Worm (Caenorhabditis elegans) whole organism, L4 larva: ENCODE data around the gene fbxl-1.

Source experiments
- F37D6.2 ChIP-seq: sonication (generic microtip); optimal IDR thresholded peaks from 2 replicates; lab custom pipeline; 2016; ENCODE audit warnings: mild to moderate bottlenecking, missing genetic modification characterization, missing compliant biosample characterization
- T20F7.1 ChIP-seq: fragments of 200-800 bp; sonication (Bioruptor generic); optimal IDR thresholded peaks from 2 replicates; lab custom pipeline; 2018; ENCODE audit warnings: mild to moderate bottlenecking, missing genetic modification characterization, missing compliant biosample characterization
- arid-1 ChIP-seq: fragments of 200-800 bp; sonication (Bioruptor generic); conservative IDR thresholded peaks from 2 replicates; pipeline ENCODE4 v1.3.6; 2022; ENCODE audit warnings: missing genetic modification reagents, missing genetic modification characterization, missing compliant biosample characterization
- ceh-82 ChIP-seq: sonication (generic microtip); optimal IDR thresholded peaks from 2 replicates; lab custom pipeline; 2017; ENCODE audit warnings: missing biosample characterization, missing genetic modification characterization
- daf-12 ChIP-seq: fragments of 150-350 bp; optimal IDR thresholded peaks from 2 replicates; lab custom pipeline; 2014; ENCODE audit warnings: missing biosample characterization, missing genetic modification reagents, missing genetic modification characterization
- daf-16 ChIP-seq, 3 experiments: sonication (generic microtip); optimal IDR thresholded peaks; 2 replicates each; lab custom pipeline; 2016 to 2017; ENCODE audit warnings: missing genetic modification characterization in 3 of 3, missing genetic modification reagents in 3 of 3, mild to moderate bottlenecking in 2 of 3, missing compliant biosample characterization in 2 of 3, missing biosample characterization in 1 of 3, moderate library complexity in 1 of 3
- dmd-6 ChIP-seq: fragments of 200-800 bp; sonication (Bioruptor generic); IDR thresholded peaks from 2 replicates; pipeline ENCODE4 v1.3.6; 2022; ENCODE audit warnings: missing genetic modification reagents, missing genetic modification characterization, missing compliant biosample characterization
- dmd-8 ChIP-seq: fragments of 200-800 bp; sonication (Bioruptor generic); IDR thresholded peaks from 2 replicates; pipeline ENCODE4 v1.3.6; 2022; ENCODE audit warnings: missing genetic modification characterization, missing compliant biosample characterization
- dmd-9 ChIP-seq: fragments of 200-800 bp; sonication (Bioruptor generic); IDR thresholded peaks from 2 replicates; pipeline ENCODE4 v1.3.6; 2022; ENCODE audit warnings: missing genetic modification reagents, missing genetic modification characterization, missing compliant biosample characterization
- dpl-1 ChIP-seq: fragments of 150-350 bp; optimal IDR thresholded peaks from 2 replicates; lab custom pipeline; 2014; ENCODE audit warnings: missing biosample characterization, missing genetic modification reagents, missing genetic modification characterization
- duxl-1 ChIP-seq: sonication (generic microtip); optimal IDR thresholded peaks from 2 replicates; lab custom pipeline; 2016; ENCODE audit warnings: mild to moderate bottlenecking, missing genetic modification characterization, moderate library complexity, missing compliant biosample characterization; ENCODE audit not compliant: poor library complexity
- dve-1 ChIP-seq: sonication (generic microtip); optimal IDR thresholded peaks from 2 replicates; lab custom pipeline; 2017; ENCODE audit warnings: antibody characterized with exemption, mild to moderate bottlenecking, missing genetic modification characterization, missing compliant biosample characterization; ENCODE audit not compliant: insufficient read depth
- egl-27 ChIP-seq: sonication (generic microtip); optimal IDR thresholded peaks from 3 replicates; lab custom pipeline; 2017; ENCODE audit warnings: missing biosample characterization, missing genetic modification reagents, missing genetic modification characterization
- hlh-11 ChIP-seq: fragments of 200-800 bp; sonication (Bioruptor generic); optimal IDR thresholded peaks from 2 replicates; lab custom pipeline; 2018; ENCODE audit warnings: mild to moderate bottlenecking, missing genetic modification characterization, missing compliant biosample characterization
- hlh-30 ChIP-seq: sonication (generic microtip); optimal IDR thresholded peaks from 2 replicates; lab custom pipeline; 2017; ENCODE audit warnings: antibody characterized with exemption, mild to moderate bottlenecking, missing genetic modification characterization, missing compliant biosample characterization; ENCODE audit not compliant: insufficient read depth
- hmg-1.1 ChIP-seq: fragments of 200-800 bp; sonication (Bioruptor generic); IDR thresholded peaks from 2 replicates; pipeline ENCODE4 v1.3.6; 2022; ENCODE audit warnings: missing genetic modification reagents, missing genetic modification characterization, missing compliant biosample characterization
- lim-7 ChIP-seq: fragments of 200-800 bp; sonication (Bioruptor generic); IDR thresholded peaks from 2 replicates; pipeline ENCODE4 v1.3.6; 2022; ENCODE audit warnings: missing genetic modification characterization, missing compliant biosample characterization
- lin-13 ChIP-seq: fragments of 150-350 bp; optimal IDR thresholded peaks from 2 replicates; lab custom pipeline; 2014; ENCODE audit warnings: missing biosample characterization, missing genetic modification reagents, missing genetic modification characterization
- lin-15B ChIP-seq: fragments of 150-350 bp; sonication (generic microtip); optimal IDR thresholded peaks from 3 replicates; lab custom pipeline; 2014; ENCODE audit warnings: missing biosample characterization, missing genetic modification characterization
- lin-29 ChIP-seq: fragments of 200-800 bp; sonication (Bioruptor generic); IDR thresholded peaks from 2 replicates; pipeline ENCODE4 v1.3.6; 2022; ENCODE audit warnings: missing genetic modification reagents, missing genetic modification characterization, missing compliant biosample characterization
- lin-38 ChIP-seq: fragments of 200-800 bp; sonication (Bioruptor generic); IDR thresholded peaks from 2 replicates; pipeline ENCODE4 v1.3.6; 2022; ENCODE audit warnings: missing genetic modification reagents, missing genetic modification characterization, missing compliant biosample characterization
- lsy-2 ChIP-seq, 2 experiments: fragments of 150-350 bp in 1 of 2; sonication (generic microtip) in 1 of 2; optimal IDR thresholded peaks; 2 replicates each; lab custom pipeline; 2014 to 2017; ENCODE audit warnings: missing biosample characterization in 2 of 2, missing genetic modification characterization in 2 of 2
- mdt-29 ChIP-seq: fragments of 200-800 bp; sonication (Bioruptor generic); IDR thresholded peaks from 2 replicates; pipeline ENCODE4 v1.3.6; 2022; ENCODE audit warnings: missing genetic modification reagents, missing genetic modification characterization, missing compliant biosample characterization
- mep-1 ChIP-seq: fragments of 150-350 bp; sonication (generic microtip); optimal IDR thresholded peaks from 3 replicates; lab custom pipeline; 2014; ENCODE audit warnings: missing biosample characterization, missing genetic modification characterization
- mes-2 ChIP-seq: sonication (generic microtip); optimal IDR thresholded peaks from 2 replicates; lab custom pipeline; 2016; ENCODE audit warnings: missing genotype, mild to moderate bottlenecking, missing genetic modification characterization, missing compliant biosample characterization; ENCODE audit not compliant: poor library complexity, severe bottlenecking
- mxl-3 ChIP-seq: fragments of 200-800 bp; sonication (Bioruptor generic); optimal IDR thresholded peaks from 2 replicates; lab custom pipeline; 2018; ENCODE audit warnings: mild to moderate bottlenecking, missing genetic modification characterization, missing compliant biosample characterization
- nhr-102 ChIP-seq: sonication (generic microtip); optimal IDR thresholded peaks from 2 replicates; lab custom pipeline; 2016; ENCODE audit warnings: mild to moderate bottlenecking, missing genetic modification characterization, moderate library complexity, missing compliant biosample characterization
- nhr-11 ChIP-seq: fragments of 150-350 bp; optimal IDR thresholded peaks from 2 replicates; lab custom pipeline; 2014; ENCODE audit warnings: missing biosample characterization, missing genetic modification characterization
- nhr-28 ChIP-seq: fragments of 150-350 bp; optimal IDR thresholded peaks from 2 replicates; lab custom pipeline; 2014; ENCODE audit warnings: missing biosample characterization, missing genetic modification characterization
- nhr-48 ChIP-seq: sonication (generic microtip); optimal IDR thresholded peaks from 2 replicates; lab custom pipeline; 2016; ENCODE audit warnings: mild to moderate bottlenecking, missing genetic modification characterization, missing compliant biosample characterization
- pha-4 ChIP-seq, 2 experiments: fragments of 150-350 bp in 1 of 2; fragments of 200-800 bp in 1 of 2; sonication (Bioruptor generic) in 1 of 2; IDR thresholded peaks in 1 of 2; optimal IDR thresholded peaks in 1 of 2; 2 replicates each; pipeline versions ENCODE4 v1.3.6 to Lab custom; 2014 to 2022; ENCODE audit warnings: missing genetic modification characterization in 2 of 2, missing genetic modification reagents in 2 of 2, missing biosample characterization in 1 of 2, missing compliant biosample characterization in 1 of 2
- php-3 ChIP-seq: fragments of 200-800 bp; sonication (Bioruptor generic); IDR thresholded peaks from 2 replicates; pipeline ENCODE4 v1.3.6; 2022; ENCODE audit warnings: missing genetic modification reagents, missing genetic modification characterization, missing compliant biosample characterization
- saeg-2 ChIP-seq: fragments of 200-800 bp; sonication (Bioruptor generic); IDR thresholded peaks from 2 replicates; pipeline ENCODE4 v1.3.6; 2022; ENCODE audit warnings: missing genetic modification reagents, missing genetic modification characterization, missing compliant biosample characterization
- snpc-1.2 ChIP-seq: fragments of 200-800 bp; sonication (Bioruptor generic); IDR thresholded peaks from 2 replicates; pipeline ENCODE4 v1.3.6; 2022; ENCODE audit warnings: missing genetic modification reagents, missing genetic modification characterization, missing compliant biosample characterization
- spr-3 ChIP-seq: fragments of 200-800 bp; sonication (Bioruptor generic); optimal IDR thresholded peaks from 2 replicates; lab custom pipeline; 2018; ENCODE audit warnings: mild to moderate bottlenecking, missing genetic modification characterization, missing compliant biosample characterization
- unc-62 ChIP-seq, 3 experiments: fragments of 150-350 bp in 1 of 3; sonication (generic microtip); optimal IDR thresholded peaks in 2 of 3; peaks in 1 of 3; 1 replicate in 1 of 3; 2 replicates in 2 of 3; lab custom pipeline; 2014 to 2017; ENCODE audit warnings: missing biosample characterization in 3 of 3, missing genetic modification characterization in 3 of 3, missing genetic modification reagents in 3 of 3, missing genotype in 1 of 3
- zfp-3 ChIP-seq: fragments of 200-800 bp; sonication (Bioruptor generic); conservative IDR thresholded peaks from 2 replicates; pipeline ENCODE4 v1.3.6; 2022; ENCODE audit warnings: missing genetic modification reagents, missing genetic modification characterization, missing compliant biosample characterization
- zip-11 ChIP-seq: fragments of 200-800 bp; sonication (Bioruptor generic); IDR thresholded peaks from 2 replicates; pipeline ENCODE4 v1.3.6; 2022; ENCODE audit warnings: missing genetic modification characterization, missing compliant biosample characterization

Gene fbxl-1

DNA sequence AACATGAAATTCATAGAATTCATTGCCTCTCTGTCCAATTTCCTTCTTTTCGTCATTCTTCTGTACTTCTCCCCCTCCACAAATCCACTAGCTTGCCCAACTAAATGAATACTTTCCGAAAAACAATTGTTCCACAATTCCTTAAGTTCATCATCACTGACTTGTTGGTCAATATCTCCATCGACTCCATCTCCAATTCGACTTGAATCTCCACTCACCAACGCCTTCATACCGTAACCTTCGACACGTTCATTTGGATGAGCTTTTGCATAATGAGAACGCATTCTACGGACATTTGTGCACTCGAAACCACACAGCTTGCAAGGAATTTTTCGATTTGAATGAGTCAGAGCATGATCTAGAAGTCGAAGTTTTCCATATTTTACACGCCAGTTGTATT lies 13.3 kb downstream of the fbxl-1 start:
- TF ChIP-seq saeg-2 (no peak), unc-62 (GFP tag; optimal IDR thresholded peaks at IDR 0.05 in 1 of 2; lab: Kevin White, UChicago) (peak in 1 of 2 experiments; percentile 95), unc-62 (tag; optimal IDR thresholded peaks at IDR 0.05; lab: Kevin White, UChicago) (no peak)

DNA sequence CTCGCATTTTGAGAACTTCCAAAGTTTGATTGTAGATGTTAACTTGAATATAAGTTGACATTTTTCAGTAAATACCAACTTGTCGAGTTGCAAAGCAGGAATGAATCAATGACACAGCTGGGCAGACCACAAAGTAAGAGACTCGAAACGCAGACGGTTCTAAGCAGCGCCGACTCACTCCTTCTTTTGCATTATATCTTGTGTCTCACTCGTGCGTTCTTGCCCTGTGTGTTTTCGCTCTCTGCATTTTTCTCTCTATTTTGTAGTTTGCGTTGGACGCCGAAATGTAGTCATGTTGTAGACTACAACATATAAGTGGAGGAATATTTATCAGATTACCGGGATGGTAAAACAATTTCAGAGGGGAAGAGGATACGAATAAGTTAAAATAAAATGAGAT lies 15.2 kb downstream of the fbxl-1 start, which contains the start of gene C02F5.12:
Gene C02F5.12, minus strand, starts transcription at position 221 of the 400 bp plus-strand sequence.
- TF ChIP-seq dmd-8 (GFP tag; lab: Robert Waterston, UW) (0 out of 2 replicates have a peak, but pooled peaks have one; percentile 45), duxl-1 (no peak), T20F7.1 (GFP tag; lab: Kevin White, UChicago) (peak; percentile 20), F37D6.2 (tag; lab: Kevin White, UChicago) (no peak), nhr-11 (tag; lab: Kevin White, UChicago) (peak; percentile 48), lsy-2 (tag; optimal IDR thresholded peaks at IDR 0.05; lab: Kevin White, UChicago) (peak in 1 of 2 experiments; percentile 53), zfp-3 (GFP tag; lab: Robert Waterston, UW) (no peak), lin-15B (no peak), nhr-28 (tag; lab: Kevin White, UChicago) (peak; percentile 99), nhr-102 (tag; lab: Kevin White, UChicago) (no peak), ceh-82 (tag; lab: Kevin White, UChicago) (no peak), lim-7 (GFP tag; lab: Robert Waterston, UW) (no peak), dve-1 (tag; lab: Kevin White, UChicago) (peak; percentile 51), dmd-6 (peak; percentile 17; the same call in 1 of the 2 replicates), lin-38 (GFP tag; lab: Robert Waterston, UW) (peak; percentile 51), dpl-1 (GFP tag; lab: Kevin White, UChicago) (no peak), daf-16 (GFP tag; optimal IDR thresholded peaks at IDR 0.05; lab: Kevin White, UChicago) (no peak), daf-16 (tag; optimal IDR thresholded peaks at IDR 0.05; lab: Kevin White, UChicago) (peak; percentile 39), arid-1 (GFP tag; lab: Robert Waterston, UW) (0 out of 2 replicates have a peak, but pooled peaks have one; percentile 32), mep-1 (tag; lab: Kevin White, UChicago) (peak; percentile 63), mxl-3 (GFP tag; lab: Kevin White, UChicago) (no peak), unc-62 (GFP tag; optimal IDR thresholded peaks at IDR 0.05 in 1 of 2; lab: Kevin White, UChicago) (no peak), unc-62 (tag; optimal IDR thresholded peaks at IDR 0.05; lab: Kevin White, UChicago) (no peak), spr-3 (no peak), egl-27 (tag; lab: Kevin White, UChicago) (no peak), hlh-30 (peak; percentile 79), dmd-9 (GFP tag; lab: Robert Waterston, UW) (no peak), daf-12 (tag; lab: Kevin White, UChicago) (no peak), saeg-2 (no peak), snpc-1.2 (GFP tag; lab: Robert Waterston, UW) (no peak), lin-13 (peak; percentile 44), pha-4 (GFP tag; IDR thresholded peaks at IDR 0.05; lab: Robert Waterston, UW) (no peak), pha-4 (tag; optimal IDR thresholded peaks at IDR 0.05; lab: Kevin White, UChicago) (no peak), php-3 (GFP tag; lab: Robert Waterston, UW) (no peak), mdt-29 (GFP tag; lab: Robert Waterston, UW) (no peak), hmg-1.1 (GFP tag; lab: Robert Waterston, UW) (0 out of 2 replicates have a peak, but pooled peaks have one; percentile 40), zip-11 (GFP tag; lab: Robert Waterston, UW) (no peak), mes-2 (tag; lab: Kevin White, UChicago) (peak; percentile 53), hlh-11 (tag; lab: Kevin White, UChicago) (peak; percentile 64), nhr-48 (tag; lab: Kevin White, UChicago) (peak; percentile 9), lin-29 (GFP tag; lab: Robert Waterston, UW) (no peak)
